Fruit fly (Drosophila melanogaster) whole organism, prepupa: ENCODE results near the gene CG15643.

ENCODE experiments used
- CG31627 ChIP-seq: fragments of 200-800 bp; sonication (Bioruptor generic); optimal IDR thresholded peaks from 3 replicates; lab custom pipeline; 2016; ENCODE audit warnings: missing biosample characterization, missing genetic modification characterization
- CG32006 ChIP-seq: fragments of 200-800 bp; sonication (Bioruptor generic); optimal IDR thresholded peaks from 3 replicates; lab custom pipeline; 2017; ENCODE audit warnings: missing biosample characterization, mild to moderate bottlenecking, missing genetic modification characterization
- CG6854 ChIP-seq: fragments of 200-800 bp; sonication (Bioruptor generic); optimal IDR thresholded peaks from 2 replicates; lab custom pipeline; 2017; ENCODE audit warnings: missing biosample characterization, mild to moderate bottlenecking, missing genetic modification characterization
- CG8119 ChIP-seq: fragments of 200-800 bp; sonication (Bioruptor generic); IDR thresholded peaks from 3 replicates; pipeline ENCODE4 v1.3.6; 2022; ENCODE audit warnings: missing biosample characterization, missing genetic modification characterization
- CG9139 ChIP-seq: fragments of 200-800 bp; sonication (Bioruptor generic); optimal IDR thresholded peaks from 3 replicates; lab custom pipeline; 2017; ENCODE audit warnings: missing biosample characterization, mild to moderate bottlenecking, missing genetic modification characterization
- Hr38 ChIP-seq: sonication (Bioruptor generic); optimal IDR thresholded peaks from 2 replicates; lab custom pipeline; 2016; ENCODE audit warnings: missing biosample characterization, missing genetic modification characterization
- Lpt ChIP-seq: fragments of 200-800 bp; sonication (Bioruptor generic); optimal IDR thresholded peaks from 3 replicates; lab custom pipeline; 2016; ENCODE audit warnings: missing biosample characterization, missing genetic modification characterization
- OdsH ChIP-seq: fragments of 200-800 bp; sonication (Bioruptor generic); optimal IDR thresholded peaks from 3 replicates; lab custom pipeline; 2016; ENCODE audit warnings: missing biosample characterization, missing genetic modification characterization
- Sox14 ChIP-seq: fragments of 200-800 bp; sonication (Bioruptor generic); optimal IDR thresholded peaks from 3 replicates; lab custom pipeline; 2016; ENCODE audit warnings: missing biosample characterization, missing genetic modification characterization
- Sox15 ChIP-seq: fragments of 200-800 bp; sonication (Bioruptor generic); optimal IDR thresholded peaks from 3 replicates; lab custom pipeline; 2016; ENCODE audit warnings: missing biosample characterization, missing genetic modification characterization
- svp ChIP-seq: fragments of 200-800 bp; sonication (Bioruptor generic); peaks from one replicate; lab custom pipeline; 2016; ENCODE audit warnings: missing biosample characterization, missing genetic modification characterization

DNA sequence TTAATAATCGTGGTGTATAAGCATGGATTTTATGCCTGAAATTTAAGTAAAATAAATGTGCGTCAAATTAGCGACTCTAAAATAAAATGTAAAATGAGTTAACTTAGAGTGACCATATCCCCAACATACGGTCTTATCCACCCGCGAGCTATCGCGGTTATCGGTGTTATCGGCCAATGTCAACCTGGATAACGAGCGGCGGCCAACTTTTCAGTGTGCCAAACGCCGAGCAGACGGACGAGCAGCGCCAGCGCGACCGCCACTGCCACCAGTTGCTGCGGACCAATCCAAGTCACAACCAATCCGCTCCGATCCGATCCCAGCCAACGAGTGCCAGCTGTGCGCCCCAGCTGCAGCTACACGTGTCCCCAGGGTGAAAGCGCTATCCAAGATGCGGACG is 6.1 kb upstream of the CG15643 start, which contains the start of the genes cerv and CG7872:
- TF ChIP-seq Sox15 (GFP tag; lab: Kevin White, UChicago) (no peak), svp (GFP tag; lab: Kevin White, UChicago) (no peak), CG6854 (GFP tag; lab: Kevin White, UChicago) (no peak), CG32006 (GFP tag; lab: Kevin White, UChicago) (no peak), Sox14 (GFP tag; lab: Kevin White, UChicago) (no peak), CG31627 (GFP tag; lab: Kevin White, UChicago) (no peak), CG8119 (no peak), Hr38 (no peak), CG9139 (GFP tag; lab: Kevin White, UChicago) (no peak), Lpt (no peak), OdsH (GFP tag; lab: Kevin White, UChicago) (no peak)
